Fruit fly (Drosophila melanogaster) whole organism, embryonic: ENCODE measurements around the gene UbcE2M.

Experiments
- Antp ChIP-seq: fragments of 200-800 bp; sonication (Bioruptor generic); optimal IDR thresholded peaks from 3 replicates; lab custom pipeline; 2016; ENCODE audit warnings: missing biosample characterization, missing genetic modification characterization
- Atf-2 ChIP-seq: fragments of 200-800 bp; sonication (Bioruptor generic); optimal IDR thresholded peaks from 2 replicates; lab custom pipeline; 2016; ENCODE audit warnings: missing biosample characterization, missing genetic modification characterization
- B-H2 ChIP-seq: fragments of 200-800 bp; sonication (Bioruptor generic); optimal IDR thresholded peaks from 2 replicates; lab custom pipeline; 2018; ENCODE audit warnings: missing biosample characterization, mild to moderate bottlenecking, missing genetic modification characterization
- BtbVII ChIP-seq: fragments of 200-800 bp; sonication (Bioruptor generic); optimal IDR thresholded peaks from 3 replicates; lab custom pipeline; 2017; ENCODE audit warnings: missing biosample characterization, mild to moderate bottlenecking, missing genetic modification characterization
- CG10959 ChIP-seq: fragments of 200-800 bp; sonication (Bioruptor generic); IDR thresholded peaks from 2 replicates; pipeline ENCODE4 v1.3.6; 2022; ENCODE audit warnings: missing biosample characterization, missing genetic modification characterization
- CG11085 ChIP-seq: fragments of 200-800 bp; sonication (Bioruptor generic); IDR thresholded peaks from 2 replicates; pipeline ENCODE4 v1.3.6; 2022; ENCODE audit warnings: missing biosample characterization, missing genetic modification characterization
- CG11560 ChIP-seq: fragments of 200-800 bp; sonication (Bioruptor generic); IDR thresholded peaks from 3 replicates; pipeline ENCODE4 v1.3.6; 2022; ENCODE audit warnings: missing biosample characterization, missing genetic modification characterization
- CG12219 ChIP-seq: fragments of 200-800 bp; sonication (Bioruptor generic); optimal IDR thresholded peaks from 3 replicates; lab custom pipeline; 2018; ENCODE audit warnings: missing biosample characterization, mild to moderate bottlenecking, missing genetic modification characterization
- CG13287 ChIP-seq: fragments of 200-800 bp; sonication (Bioruptor generic); IDR thresholded peaks from 2 replicates; pipeline ENCODE4 v1.3.6; 2022; ENCODE audit warnings: missing biosample characterization, missing genetic modification characterization; ENCODE audit not compliant: partially characterized antibody
- CG14441 ChIP-seq: fragments of 200-800 bp; sonication (Bioruptor generic); IDR thresholded peaks from 2 replicates; pipeline ENCODE4 v1.3.6; 2022; ENCODE audit warnings: missing biosample characterization, missing genetic modification characterization
- CG15601 ChIP-seq: fragments of 200-800 bp; sonication (Bioruptor generic); optimal IDR thresholded peaks from 3 replicates; lab custom pipeline; 2019; ENCODE audit warnings: missing biosample characterization, mild to moderate bottlenecking, missing genetic modification characterization, moderate library complexity
- CG17361 ChIP-seq: fragments of 200-800 bp; sonication (Bioruptor generic); IDR thresholded peaks from 3 replicates; pipeline ENCODE4 v1.3.6; 2022; ENCODE audit warnings: missing biosample characterization, missing genetic modification characterization
- CG1792 ChIP-seq: fragments of 200-800 bp; sonication (Bioruptor generic); optimal IDR thresholded peaks from 2 replicates; lab custom pipeline; 2016; ENCODE audit warnings: missing biosample characterization, missing genetic modification characterization
- CG18262 ChIP-seq: fragments of 200-800 bp; optimal IDR thresholded peaks from 3 replicates; lab custom pipeline; 2019; ENCODE audit warnings: missing biosample characterization, mild to moderate bottlenecking, missing genetic modification characterization, moderate library complexity
- CG2712 ChIP-seq: fragments of 200-800 bp; optimal IDR thresholded peaks from 3 replicates; lab custom pipeline; 2019; ENCODE audit warnings: missing biosample characterization, mild to moderate bottlenecking, missing genetic modification characterization, moderate library complexity
- CG32767 ChIP-seq: fragments of 200-800 bp; sonication (Bioruptor generic); IDR thresholded peaks from 2 replicates; pipeline ENCODE4 v1.3.6; 2022; ENCODE audit warnings: missing biosample characterization, missing genetic modification characterization
- CG6175 ChIP-seq: fragments of 200-800 bp; sonication (Bioruptor generic); IDR thresholded peaks from 3 replicates; pipeline ENCODE4 v1.3.6; 2022; ENCODE audit warnings: missing biosample characterization, missing genetic modification characterization
- CG6254 ChIP-seq: fragments of 200-800 bp; sonication (Bioruptor generic); optimal IDR thresholded peaks from 3 replicates; lab custom pipeline; 2017; ENCODE audit warnings: mild to moderate bottlenecking, missing biosample characterization, missing genetic modification reagents, missing genetic modification characterization
- CG8478 ChIP-seq: fragments of >200 bp; optimal IDR thresholded peaks from 2 replicates; lab custom pipeline; 2018
- CG8944 ChIP-seq: fragments of 200-800 bp; sonication (Bioruptor generic); optimal IDR thresholded peaks from 3 replicates; lab custom pipeline; 2016; ENCODE audit warnings: missing biosample characterization, missing genetic modification characterization
- Dbx ChIP-seq: fragments of 200-800 bp; sonication (Bioruptor generic); IDR thresholded peaks from 3 replicates; pipeline ENCODE4 v1.3.6; 2022; ENCODE audit warnings: missing biosample characterization, missing genetic modification characterization
- E2f1 ChIP-seq: fragments of 200-800 bp; sonication (Bioruptor generic); IDR thresholded peaks from 2 replicates; pipeline ENCODE4 v1.3.6; 2022; ENCODE audit warnings: missing biosample characterization, missing genetic modification characterization
- E2f2 ChIP-seq: fragments of 200-800 bp; sonication (Bioruptor generic); IDR thresholded peaks from 2 replicates; pipeline ENCODE4 v1.3.6; 2022; ENCODE audit warnings: missing biosample characterization, missing genetic modification characterization
- HLH3B ChIP-seq: fragments of 200-800 bp; sonication (Bioruptor generic); IDR thresholded peaks from 2 replicates; pipeline ENCODE4 v1.3.6; 2022; ENCODE audit warnings: missing biosample characterization, missing genetic modification characterization
- Hr78 ChIP-seq, 2 experiments: fragments of 200-800 bp in 1 of 2; fragments of >200 bp in 1 of 2; sonication (Bioruptor generic) in 1 of 2; optimal IDR thresholded peaks; 2 replicates each; lab custom pipeline; 2017 to 2019; ENCODE audit warnings: missing biosample characterization in 2 of 2, missing genetic modification characterization in 2 of 2, mild to moderate bottlenecking in 1 of 2, moderate library complexity in 1 of 2
- Jarid2 ChIP-seq: fragments of 200-800 bp; sonication (Bioruptor generic); optimal IDR thresholded peaks from 3 replicates; lab custom pipeline; 2017; ENCODE audit warnings: mild to moderate bottlenecking, missing biosample characterization, missing genetic modification reagents, missing genetic modification characterization
- MBD-R2 ChIP-seq: fragments of 200-800 bp; sonication (Bioruptor generic); IDR thresholded peaks from 2 replicates; pipeline ENCODE4 v1.3.6; 2022; ENCODE audit warnings: missing biosample characterization, missing genetic modification characterization
- Mad ChIP-seq: fragments of 200-800 bp; sonication (Bioruptor generic); optimal IDR thresholded peaks from 2 replicates; lab custom pipeline; 2016; ENCODE audit warnings: missing biosample characterization, missing genetic modification characterization
- NfI ChIP-seq: fragments of 200-800 bp; sonication (Bioruptor generic); optimal IDR thresholded peaks from 3 replicates; lab custom pipeline; 2018; ENCODE audit warnings: missing biosample characterization, mild to moderate bottlenecking, missing genetic modification characterization, moderate library complexity
- Scr ChIP-seq: fragments of 200-800 bp; sonication (Bioruptor generic); IDR thresholded peaks from 2 replicates; pipeline ENCODE4 v1.3.6; 2022; ENCODE audit warnings: missing biosample characterization, missing genetic modification characterization; ENCODE audit not compliant: partially characterized antibody
- Side ChIP-seq: fragments of 200-800 bp; sonication (Bioruptor generic); optimal IDR thresholded peaks from 2 replicates; lab custom pipeline; 2016; ENCODE audit warnings: missing biosample characterization, missing genetic modification characterization
- Spps ChIP-seq: fragments of 200-800 bp; sonication (Bioruptor generic); optimal IDR thresholded peaks from 2 replicates; lab custom pipeline; 2018; ENCODE audit warnings: missing biosample characterization, mild to moderate bottlenecking, missing genetic modification characterization
- abd-A ChIP-seq: fragments of 200-800 bp; sonication (Bioruptor generic); optimal IDR thresholded peaks from 3 replicates; lab custom pipeline; 2019; ENCODE audit warnings: missing biosample characterization, mild to moderate bottlenecking, missing genetic modification characterization, moderate library complexity
- ase ChIP-seq: fragments of 200-800 bp; sonication (Bioruptor generic); IDR thresholded peaks from 3 replicates; pipeline ENCODE4 v1.3.6; 2022; ENCODE audit warnings: missing biosample characterization, missing genetic modification characterization
- caup ChIP-seq: fragments of 200-800 bp; sonication (Bioruptor generic); optimal IDR thresholded peaks from 3 replicates; lab custom pipeline; 2017; ENCODE audit warnings: missing biosample characterization, mild to moderate bottlenecking, missing genetic modification characterization, moderate library complexity; ENCODE audit not compliant: severe bottlenecking
- chif ChIP-seq, 2 experiments: fragments of 200-800 bp; sonication (Bioruptor generic); optimal IDR thresholded peaks; 3 replicates each; lab custom pipeline; 2016; ENCODE audit warnings: missing biosample characterization in 2 of 2, missing genetic modification characterization in 2 of 2
- dati ChIP-seq: fragments of 200-800 bp; sonication (Bioruptor generic); IDR thresholded peaks from 2 replicates; pipeline ENCODE4 v1.3.6; 2022; ENCODE audit warnings: missing biosample characterization, missing genetic modification characterization
- eyg ChIP-seq: fragments of 200-800 bp; sonication (Bioruptor generic); optimal IDR thresholded peaks from 3 replicates; lab custom pipeline; 2016; ENCODE audit warnings: missing biosample characterization, missing genetic modification characterization
- fd96Cb ChIP-seq: fragments of 200-800 bp; sonication (Bioruptor generic); optimal IDR thresholded peaks from 2 replicates; lab custom pipeline; 2018; ENCODE audit warnings: missing biosample characterization, mild to moderate bottlenecking, missing genetic modification characterization, moderate library complexity
- gsb-n ChIP-seq: fragments of 200-800 bp; sonication (Bioruptor generic); optimal IDR thresholded peaks from 3 replicates; lab custom pipeline; 2018; ENCODE audit warnings: missing biosample characterization, mild to moderate bottlenecking, missing genetic modification characterization
- ind ChIP-seq: fragments of 200-800 bp; sonication (Bioruptor generic); optimal IDR thresholded peaks from 3 replicates; lab custom pipeline; 2016; ENCODE audit warnings: missing biosample characterization, missing genetic modification characterization
- kah ChIP-seq: fragments of 200-800 bp; sonication (Bioruptor generic); optimal IDR thresholded peaks from 2 replicates; lab custom pipeline; 2018; ENCODE audit warnings: missing biosample characterization, mild to moderate bottlenecking, missing genetic modification characterization
- klu ChIP-seq: fragments of 200-800 bp; sonication (Bioruptor generic); IDR thresholded peaks from 2 replicates; pipeline ENCODE4 v1.3.6; 2022; ENCODE audit warnings: missing biosample characterization, missing genetic modification characterization
- lilli ChIP-seq: fragments of 200-800 bp; sonication (Bioruptor generic); optimal IDR thresholded peaks from 3 replicates; lab custom pipeline; 2016; ENCODE audit warnings: missing biosample characterization, missing genetic modification characterization
- odd ChIP-seq: fragments of 200-800 bp; sonication (Bioruptor generic); optimal IDR thresholded peaks from 2 replicates; lab custom pipeline; 2017; ENCODE audit warnings: missing biosample characterization, mild to moderate bottlenecking, missing genetic modification characterization
- shn ChIP-seq: fragments of 200-800 bp; sonication (Bioruptor generic); optimal IDR thresholded peaks from 3 replicates; lab custom pipeline; 2016; ENCODE audit warnings: missing biosample characterization, missing genetic modification characterization
- so ChIP-seq: fragments of 200-800 bp; sonication (Bioruptor generic); IDR thresholded peaks from 3 replicates; pipeline ENCODE4 v1.3.6; 2022; ENCODE audit warnings: missing biosample characterization, missing genetic modification characterization
- sqz ChIP-seq: fragments of 200-800 bp; sonication (Bioruptor generic); optimal IDR thresholded peaks from 3 replicates; lab custom pipeline; 2018; ENCODE audit warnings: missing biosample characterization, mild to moderate bottlenecking, missing genetic modification characterization
- unc-4 ChIP-seq: fragments of 200-800 bp; sonication (Bioruptor generic); IDR thresholded peaks from 2 replicates; pipeline ENCODE4 v1.3.6; 2022; ENCODE audit warnings: missing biosample characterization, missing genetic modification characterization; ENCODE audit not compliant: partially characterized antibody
- yki ChIP-seq: fragments of >200 bp; optimal IDR thresholded peaks from 3 replicates; lab custom pipeline; 2018

The UbcE2M gene

dm6 chr3L:8186627-8187396 is 11.0 kb downstream of the UbcE2M start, which contains the start of the genes ERR and Atg18a (continued):
- TF ChIP-seq CG11085 (GFP tag; lab: Robert Waterston, UW) (peak; percentile 88), CG6175 (GFP tag; lab: Robert Waterston, UW) (peak; percentile 76; the same call in 2 of the 3 replicates), chif (GFP tag; optimal IDR thresholded peaks at IDR 0.05; lab: Kevin White, UChicago) (peak; percentile 75 to 80), Antp (peak; percentile 85), CG13287 (GFP tag; lab: Robert Waterston, UW) (peak; percentile 70), CG8478 (lab: Kevin White, UChicago) (peak; percentile 76), yki (no peak), Mad (GFP tag; lab: Kevin White, UChicago) (peak; percentile 90), Side (GFP tag; lab: Kevin White, UChicago) (peak; percentile 68), sqz (GFP tag; lab: Kevin White, UChicago) (no peak), BtbVII (GFP tag; lab: Kevin White, UChicago) (no peak), B-H2 (GFP tag; lab: Kevin White, UChicago) (peak; percentile 85), CG8944 (peak; percentile 72), Scr (GFP tag; lab: Robert Waterston, UW) (peak; percentile 73), fd96Cb (tag; lab: Kevin White, UChicago) (peak; percentile 77), klu (peak; percentile 93), abd-A (no peak), CG15601 (tag; lab: Kevin White, UChicago) (peak; percentile 87), CG1792 (GFP tag; lab: Kevin White, UChicago) (peak; percentile 36), CG2712 (tag; lab: Kevin White, UChicago) (peak; percentile 89), CG6254 (GFP tag; lab: Kevin White, UChicago) (peak; percentile 34), Jarid2 (GFP tag; lab: Kevin White, UChicago) (no peak), CG12219 (GFP tag; lab: Kevin White, UChicago) (no peak), kah (GFP tag; lab: Kevin White, UChicago) (peak; percentile 3), CG32767 (GFP tag; lab: Robert Waterston, UW) (peak; percentile 76; the same call in 1 of the 2 replicates), ind (GFP tag; lab: Kevin White, UChicago) (peak; percentile 91), CG17361 (peak; percentile 92), gsb-n (tag; lab: Kevin White, UChicago) (no peak), CG14441 (GFP tag; lab: Robert Waterston, UW) (peak; percentile 90), shn (GFP tag; lab: Kevin White, UChicago) (peak; percentile 82), Dbx (GFP tag; lab: Robert Waterston, UW) (peak; percentile 86), E2f1 (peak; percentile 82), Atf-2 (GFP tag; lab: Kevin White, UChicago) (peak; percentile 45), CG10959 (GFP tag; lab: Robert Waterston, UW) (peak; percentile 41; the same call in 1 of the 2 replicates), caup (peak; percentile 74), unc-4 (GFP tag; lab: Robert Waterston, UW) (peak; percentile 62; the same call in 1 of the 2 replicates), lilli (GFP tag; lab: Kevin White, UChicago) (peak; percentile 92), dati (GFP tag; lab: Robert Waterston, UW) (no peak), odd (GFP tag; lab: Kevin White, UChicago) (peak; percentile 11), CG11560 (tag; lab: Robert Waterston, UW) (peak; percentile 80), NfI (GFP tag; lab: Kevin White, UChicago) (peak; percentile 87), eyg (peak; percentile 36), ase (GFP tag; lab: Robert Waterston, UW) (peak; percentile 78), E2f2 (GFP tag; lab: Robert Waterston, UW) (peak; percentile 65), so (GFP tag; lab: Robert Waterston, UW) (0 out of 3 replicates have a peak, but pooled peaks have one; percentile 66), Spps (tag; lab: Kevin White, UChicago) (peak; percentile 44), CG18262 (tag; lab: Kevin White, UChicago) (peak; percentile 79), HLH3B (GFP tag; lab: Robert Waterston, UW) (peak; percentile 80), Hr78 (GFP tag; optimal IDR thresholded peaks at IDR 0.05; lab: Kevin White, UChicago) (no peak), MBD-R2 (GFP tag; lab: Robert Waterston, UW) (peak; percentile 76)
